Worm (Caenorhabditis elegans) whole organism, mixed stage, embryonic: Measurements from ENCODE around the gene F07E5.5.

Source experiments
- M03D4.4 ChIP-seq: sonication (generic microtip); optimal IDR thresholded peaks from 2 replicates; lab custom pipeline; 2017; ENCODE audit warnings: mild to moderate bottlenecking, missing genetic modification characterization, missing compliant biosample characterization
- bed-3 ChIP-seq: fragments of 200-800 bp; sonication (Bioruptor generic); optimal IDR thresholded peaks from 3 replicates; lab custom pipeline; 2018; ENCODE audit warnings: mild to moderate bottlenecking, missing genetic modification characterization, moderate library complexity, missing compliant biosample characterization
- blmp-1 ChIP-seq: fragments of 150-350 bp; optimal IDR thresholded peaks from 2 replicates; lab custom pipeline; 2014; ENCODE audit warnings: missing biosample characterization, missing genetic modification characterization
- ceh-39 ChIP-seq: fragments of 150-350 bp; optimal IDR thresholded peaks from 2 replicates; lab custom pipeline; 2014; ENCODE audit warnings: missing biosample characterization, missing genetic modification characterization
- ceh-43 ChIP-seq: fragments of 200-800 bp; sonication (Bioruptor generic); optimal IDR thresholded peaks from 2 replicates; lab custom pipeline; 2018; ENCODE audit warnings: mild to moderate bottlenecking, missing genetic modification characterization, moderate library complexity, missing compliant biosample characterization
- ceh-83 ChIP-seq: fragments of 200-800 bp; sonication (Bioruptor generic); optimal IDR thresholded peaks from 2 replicates; lab custom pipeline; 2018; ENCODE audit warnings: mild to moderate bottlenecking, missing genetic modification characterization, missing compliant biosample characterization
- ces-1 ChIP-seq: fragments of 150-350 bp; optimal IDR thresholded peaks from 2 replicates; lab custom pipeline; 2014; ENCODE audit warnings: missing biosample characterization, missing genetic modification reagents, missing genetic modification characterization
- cnd-1 ChIP-seq: fragments of 200-800 bp; sonication (Bioruptor generic); optimal IDR thresholded peaks from 2 replicates; lab custom pipeline; 2018; ENCODE audit warnings: mild to moderate bottlenecking, missing genetic modification characterization, missing compliant biosample characterization
- drap-1 ChIP-seq: fragments of 200-800 bp; sonication (Bioruptor generic); optimal IDR thresholded peaks from 3 replicates; lab custom pipeline; 2018; ENCODE audit warnings: mild to moderate bottlenecking, missing genetic modification characterization, missing compliant biosample characterization
- elt-1 ChIP-seq: sonication (generic microtip); optimal IDR thresholded peaks from 2 replicates; lab custom pipeline; 2017; ENCODE audit warnings: missing genetic modification characterization, mild to moderate bottlenecking, missing compliant biosample characterization, antibody characterized with exemption, moderate library complexity, borderline replicate concordance; ENCODE audit not compliant: insufficient read depth
- elt-3 ChIP-seq: fragments of 150-350 bp; optimal IDR thresholded peaks from 2 replicates; lab custom pipeline; 2014; ENCODE audit warnings: missing biosample characterization, missing genetic modification characterization
- flh-1 ChIP-seq: fragments of 200-800 bp; sonication (Bioruptor generic); optimal IDR thresholded peaks from 2 replicates; lab custom pipeline; 2018; ENCODE audit warnings: mild to moderate bottlenecking, missing genetic modification characterization, moderate library complexity, missing compliant biosample characterization
- ham-2 ChIP-seq: fragments of 200-800 bp; sonication (Bioruptor generic); optimal IDR thresholded peaks from 2 replicates; lab custom pipeline; 2018; ENCODE audit warnings: mild to moderate bottlenecking, missing genetic modification characterization, missing compliant biosample characterization
- hlh-1 ChIP-seq: fragments of 150-350 bp; optimal IDR thresholded peaks from 2 replicates; lab custom pipeline; 2014; ENCODE audit warnings: missing biosample characterization, missing genetic modification reagents, missing genetic modification characterization
- lin-13 ChIP-seq: fragments of 150-350 bp; optimal IDR thresholded peaks from 2 replicates; lab custom pipeline; 2014; ENCODE audit warnings: missing biosample characterization, missing genetic modification characterization
- lin-32 ChIP-seq: fragments of 200-800 bp; sonication (Bioruptor generic); optimal IDR thresholded peaks from 2 replicates; lab custom pipeline; 2018; ENCODE audit warnings: mild to moderate bottlenecking, missing genetic modification characterization, missing compliant biosample characterization
- lsy-2 ChIP-seq: fragments of 150-350 bp; optimal IDR thresholded peaks from 2 replicates; lab custom pipeline; 2014; ENCODE audit warnings: missing biosample characterization, missing genetic modification characterization
- mab-5 ChIP-seq: fragments of 150-350 bp; optimal IDR thresholded peaks from 2 replicates; lab custom pipeline; 2014; ENCODE audit warnings: missing biosample characterization, missing genetic modification characterization
- mep-1 ChIP-seq: fragments of 150-350 bp; optimal IDR thresholded peaks from 2 replicates; lab custom pipeline; 2017; ENCODE audit warnings: missing biosample characterization, missing genetic modification reagents, missing genetic modification characterization, inconsistent platforms
- mls-2 ChIP-seq: sonication (generic microtip); optimal IDR thresholded peaks from 2 replicates; lab custom pipeline; 2016; ENCODE audit warnings: mild to moderate bottlenecking, missing genetic modification characterization, moderate library complexity, missing compliant biosample characterization
- nhr-12 ChIP-seq: fragments of 150-350 bp; optimal IDR thresholded peaks from 2 replicates; lab custom pipeline; 2014; ENCODE audit warnings: missing biosample characterization, missing genetic modification characterization
- nhr-2 ChIP-seq: fragments of 150-350 bp; optimal IDR thresholded peaks from 2 replicates; lab custom pipeline; 2014; ENCODE audit warnings: missing biosample characterization, missing genetic modification characterization
- nhr-237 ChIP-seq: fragments of 150-350 bp; optimal IDR thresholded peaks from 2 replicates; lab custom pipeline; 2014; ENCODE audit warnings: missing biosample characterization, missing genetic modification characterization
- nhr-28 ChIP-seq: fragments of 150-350 bp; optimal IDR thresholded peaks from 2 replicates; lab custom pipeline; 2014; ENCODE audit warnings: missing biosample characterization, missing genetic modification characterization
- nhr-76 ChIP-seq: sonication (generic microtip); optimal IDR thresholded peaks from 2 replicates; lab custom pipeline; 2017; ENCODE audit warnings: missing biosample characterization, missing genetic modification characterization
- pha-4 ChIP-seq: fragments of 150-350 bp; optimal IDR thresholded peaks from 2 replicates; lab custom pipeline; 2018; ENCODE audit warnings: missing biosample characterization, missing genetic modification reagents, missing genetic modification characterization
- sem-2 ChIP-seq: fragments of 200-800 bp; sonication (Bioruptor generic); optimal IDR thresholded peaks from 2 replicates; lab custom pipeline; 2018; ENCODE audit warnings: mild to moderate bottlenecking, missing genetic modification characterization, missing compliant biosample characterization
- snpc-4 ChIP-seq: fragments of 150-350 bp; optimal IDR thresholded peaks from 2 replicates; lab custom pipeline; 2014; ENCODE audit warnings: missing biosample characterization, missing genetic modification characterization
- tbx-8 ChIP-seq: fragments of 200-800 bp; sonication (Bioruptor generic); optimal IDR thresholded peaks from 2 replicates; lab custom pipeline; 2018; ENCODE audit warnings: mild to moderate bottlenecking, missing genetic modification characterization, moderate library complexity, missing compliant biosample characterization
- unc-120 ChIP-seq: sonication (generic microtip); optimal IDR thresholded peaks from 2 replicates; lab custom pipeline; 2017; ENCODE audit warnings: missing genetic modification characterization, missing compliant biosample characterization; ENCODE audit not compliant: poor library complexity, severe bottlenecking
- unc-39 ChIP-seq: fragments of 150-350 bp; optimal IDR thresholded peaks from 2 replicates; lab custom pipeline; 2014; ENCODE audit warnings: missing biosample characterization, missing genetic modification characterization
- unc-62 ChIP-seq: fragments of 150-350 bp; optimal IDR thresholded peaks from 2 replicates; lab custom pipeline; 2014; ENCODE audit warnings: missing biosample characterization, missing genetic modification reagents, missing genetic modification characterization
- zip-8 ChIP-seq: fragments of 150-350 bp; optimal IDR thresholded peaks from 2 replicates; lab custom pipeline; 2014; ENCODE audit warnings: missing biosample characterization, missing genetic modification characterization

Gene F07E5.5

DNA sequence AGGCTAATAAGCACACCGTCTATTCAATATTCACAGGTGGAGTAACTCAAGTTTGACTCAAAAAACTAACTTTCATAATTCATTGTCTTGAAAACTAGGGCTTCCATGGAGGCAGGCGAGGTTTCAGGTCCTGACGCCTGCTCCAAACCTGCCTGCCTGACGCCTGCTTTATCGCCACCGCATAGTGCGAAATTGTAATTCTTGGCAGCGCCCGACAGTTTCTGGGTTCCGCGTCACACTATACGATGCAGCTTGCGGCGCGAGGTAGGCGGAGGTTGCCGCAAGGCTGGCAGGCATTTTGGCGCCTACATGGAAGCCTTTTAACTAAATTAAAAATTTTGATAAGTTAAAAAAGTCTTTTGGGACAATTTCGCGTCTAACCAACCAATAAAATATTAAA is 28.3 kb upstream of the F07E5.5 start:
- TF ChIP-seq blmp-1 = no peak
- no peak for TF ChIP-seq ceh-39 (tag; lab: Kevin White, UChicago)
- no peak for TF ChIP-seq drap-1 (GFP tag; lab: Kevin White, UChicago)
- no peak for TF ChIP-seq bed-3 (GFP tag; lab: Kevin White, UChicago)
- TF ChIP-seq zip-8 (tag; lab: Kevin White, UChicago) = no peak
- no peak for TF ChIP-seq lin-32 (GFP tag; lab: Kevin White, UChicago)
- no peak for TF ChIP-seq unc-120 (tag; lab: Kevin White, UChicago)
- TF ChIP-seq hlh-1 = no peak
- TF ChIP-seq mab-5 (tag; lab: Kevin White, UChicago) = no peak
- TF ChIP-seq nhr-237 (tag; lab: Kevin White, UChicago) = no peak
- TF ChIP-seq nhr-2 (tag; lab: Kevin White, UChicago) = no peak
- no peak for TF ChIP-seq ces-1
- no peak for TF ChIP-seq elt-3 (tag; lab: Kevin White, UChicago)
- no peak for TF ChIP-seq nhr-12 (tag; lab: Kevin White, UChicago)
- no peak for TF ChIP-seq cnd-1 (tag; lab: Kevin White, UChicago)
- TF ChIP-seq elt-1 = no peak

DNA sequence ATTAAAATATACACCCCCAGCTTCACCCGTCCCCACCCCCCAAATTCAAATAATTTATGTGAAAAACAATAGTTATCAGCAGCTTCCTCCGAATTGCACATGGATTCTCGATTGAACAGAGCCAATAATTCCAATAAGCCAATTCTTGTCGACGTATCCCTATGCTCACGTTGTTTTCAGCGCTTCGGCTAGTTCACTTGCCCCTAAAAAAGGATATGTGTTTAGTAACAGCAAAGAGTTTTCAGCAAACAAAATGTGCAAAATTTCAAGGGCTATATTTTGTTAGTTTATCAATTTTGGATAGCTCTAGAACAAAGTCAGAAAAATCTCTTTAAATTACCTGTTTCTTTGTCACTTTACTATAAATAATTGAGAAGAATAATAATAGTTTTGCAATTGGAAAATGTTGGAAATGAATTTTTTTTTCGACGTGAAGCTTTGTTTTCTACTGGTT is 24.9 kb upstream of the F07E5.5 start, which contains the start of the genes T16A1.5 and fbxc-49:
Gene T16A1.5 (minus strand): TSS at position 101 of the 454 bp plus-strand sequence.
Gene fbxc-49 (plus strand): TSS at position 404 of the 454 bp plus-strand sequence.
- TF ChIP-seq drap-1 (GFP tag; lab: Kevin White, UChicago) (no peak), snpc-4 (no peak), bed-3 (GFP tag; lab: Kevin White, UChicago) (no peak), elt-3 (tag; lab: Kevin White, UChicago) (no peak), lin-32 (GFP tag; lab: Kevin White, UChicago) (no peak), nhr-237 (tag; lab: Kevin White, UChicago) (no peak), ham-2 (GFP tag; lab: Kevin White, UChicago) (no peak), cnd-1 (tag; lab: Kevin White, UChicago) (no peak), lin-13 (tag; lab: Kevin White, UChicago) (no peak), zip-8 (tag; lab: Kevin White, UChicago) (no peak), unc-120 (tag; lab: Kevin White, UChicago) (no peak), nhr-12 (tag; lab: Kevin White, UChicago) (no peak), elt-1 (no peak), lsy-2 (tag; lab: Kevin White, UChicago) (no peak), pha-4 (tag; lab: Kevin White, UChicago) (no peak), blmp-1 (no peak), ceh-39 (tag; lab: Kevin White, UChicago) (no peak), hlh-1 (no peak), nhr-76 (tag; lab: Kevin White, UChicago) (no peak)

DNA sequence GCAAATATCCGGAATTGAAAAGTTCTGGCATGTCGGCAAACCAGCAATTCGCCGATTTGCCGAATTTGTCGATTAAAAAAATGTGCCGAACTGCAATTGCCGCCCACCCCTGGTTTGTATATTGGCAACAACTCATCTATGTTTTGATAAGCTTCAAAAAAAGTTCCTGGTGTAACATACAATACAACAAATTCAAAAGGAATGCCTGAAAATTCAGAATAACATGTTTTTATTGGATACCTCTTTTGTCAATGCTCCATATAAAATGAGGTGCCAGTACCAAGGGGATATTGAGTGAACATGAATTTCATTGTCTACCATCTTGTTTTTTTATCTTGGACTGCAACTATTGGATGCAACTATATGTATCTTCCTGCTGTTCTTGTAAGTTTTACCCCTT is 22.4 kb upstream of the F07E5.5 start, which contains the start of gene T16A1.4:
Gene T16A1.4 (plus strand): TSS at position 301 of the 400 bp plus-strand sequence.
- TF ChIP-seq nhr-76 (tag; lab: Kevin White, UChicago) (no peak), drap-1 (GFP tag; lab: Kevin White, UChicago) (no peak), elt-1 (no peak), flh-1 (GFP tag; lab: Kevin White, UChicago) (no peak), pha-4 (tag; lab: Kevin White, UChicago) (no peak), nhr-237 (tag; lab: Kevin White, UChicago) (no peak), mep-1 (tag; lab: Kevin White, UChicago) (no peak), lin-13 (tag; lab: Kevin White, UChicago) (no peak), lin-32 (GFP tag; lab: Kevin White, UChicago) (no peak), nhr-2 (tag; lab: Kevin White, UChicago) (no peak), ces-1 (no peak), ceh-83 (GFP tag; lab: Kevin White, UChicago) (no peak), tbx-8 (GFP tag; lab: Kevin White, UChicago) (no peak), zip-8 (tag; lab: Kevin White, UChicago) (no peak), nhr-12 (tag; lab: Kevin White, UChicago) (no peak), lsy-2 (tag; lab: Kevin White, UChicago) (no peak), elt-3 (tag; lab: Kevin White, UChicago) (no peak), blmp-1 (no peak), unc-62 (GFP tag; lab: Kevin White, UChicago) (no peak)

DNA sequence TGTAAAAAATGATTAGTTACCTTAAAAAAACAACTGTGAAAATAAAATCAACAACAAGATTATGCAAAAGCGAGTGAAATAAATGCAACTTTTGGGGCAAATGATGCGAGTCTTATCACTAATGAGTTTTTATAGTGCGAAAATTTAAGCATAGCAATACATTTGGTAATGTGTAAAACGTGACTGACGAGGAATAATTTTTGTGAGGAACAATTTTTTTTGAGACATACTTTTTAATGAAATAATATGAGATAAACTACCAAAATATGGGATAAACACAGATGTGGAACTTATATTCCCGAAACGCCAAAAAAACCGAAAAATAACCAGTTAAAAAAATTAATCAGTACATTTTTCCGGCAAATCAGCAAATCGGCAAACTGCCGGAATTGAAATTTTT is 21.6 kb upstream of the F07E5.5 start, which contains the start of gene F07E5.9:
Gene F07E5.9 (minus strand): TSS at position 101 of the 400 bp plus-strand sequence.
- TF ChIP-seq blmp-1 (no peak), nhr-28 (tag; lab: Kevin White, UChicago) (no peak), lin-32 (GFP tag; lab: Kevin White, UChicago) (no peak), unc-62 (GFP tag; lab: Kevin White, UChicago) (no peak), M03D4.4 (tag; lab: Kevin White, UChicago) (no peak), flh-1 (GFP tag; lab: Kevin White, UChicago) (no peak), mls-2 (no peak), snpc-4 (no peak), ceh-43 (GFP tag; lab: Kevin White, UChicago) (no peak), sem-2 (GFP tag; lab: Kevin White, UChicago) (no peak), unc-39 (tag; lab: Kevin White, UChicago) (no peak), elt-3 (tag; lab: Kevin White, UChicago) (no peak)
